Worm (Caenorhabditis elegans) whole organism, dauer: ENCODE measurements around the gene srt-37.
"Not testable (repeated sequence)": the region's sequence is repeated elsewhere in the genome, so short reads cannot be mapped to it uniquely, and the experiment has no call there.

Source experiments
- unc-62 ChIP-seq: sonication (generic microtip); optimal IDR thresholded peaks from 2 replicates; lab custom pipeline; 2017; ENCODE audit warnings: missing biosample characterization, missing genetic modification reagents, missing genetic modification characterization

Gene srt-37

DNA sequence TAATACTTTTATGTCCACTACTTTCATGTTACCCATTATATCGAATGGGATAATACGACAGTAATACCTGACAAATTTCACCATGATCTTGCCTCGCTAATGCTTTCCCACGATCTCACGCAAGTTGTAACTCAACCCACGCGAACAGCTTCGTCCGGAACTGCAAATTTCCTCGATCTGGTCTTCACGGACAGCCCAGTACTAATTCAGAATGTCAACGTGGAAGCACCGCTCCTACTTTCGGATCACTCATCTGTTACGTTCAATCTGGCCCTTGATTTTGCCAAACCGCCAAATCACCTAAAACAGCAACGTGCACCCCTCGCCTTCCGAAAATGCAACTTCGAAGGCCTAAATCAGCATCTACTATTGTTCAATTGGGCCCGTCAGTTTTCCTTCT is 8.2 kb downstream of the srt-37 start:
- TF ChIP-seq unc-62 (GFP tag; lab: Kevin White, UChicago): no peak

DNA sequence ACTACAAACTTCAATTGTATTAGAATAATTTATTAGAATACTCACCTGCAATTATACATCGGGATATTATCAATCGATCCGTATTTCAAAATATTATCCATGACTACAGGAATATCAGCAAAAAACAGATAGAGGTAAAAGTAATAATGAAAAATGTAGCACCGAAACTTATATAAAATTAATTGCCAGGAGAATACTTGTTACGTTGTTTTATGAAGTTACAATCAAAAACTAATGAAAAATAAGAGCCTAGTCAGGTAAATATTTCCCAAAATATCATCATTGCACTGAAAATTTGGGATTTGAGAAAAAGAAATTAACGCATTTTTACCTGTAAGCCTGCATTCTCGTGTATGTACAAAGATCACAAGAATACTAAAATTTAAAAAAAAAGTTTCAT is 10.3 kb downstream of the srt-37 start, which contains the start of gene srt-38:
srt-38 (minus strand) TSS at position 101 of the 400 bp plus-strand sequence.
- not testable (repeated sequence) for TF ChIP-seq unc-62 (GFP tag; lab: Kevin White, UChicago)

DNA sequence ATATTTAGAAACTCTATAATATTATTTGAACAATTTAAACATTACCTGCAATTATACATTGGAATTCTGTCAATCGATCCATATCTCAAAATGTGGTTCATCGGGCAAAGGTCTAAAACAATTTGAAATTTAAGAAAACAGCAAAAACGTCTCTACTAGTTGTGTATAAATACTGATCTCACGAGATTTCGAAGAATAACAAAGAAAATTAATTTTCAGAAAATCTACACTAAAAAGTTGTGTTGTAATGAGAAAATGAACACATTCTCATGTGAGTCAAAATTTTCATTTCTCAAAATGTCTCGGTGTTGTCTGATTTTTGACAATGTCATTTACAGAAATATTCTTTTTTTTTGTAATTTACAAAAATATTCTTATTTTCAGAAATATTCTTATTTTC is 13.4 kb downstream of the srt-37 start, which contains the start of gene srt-36:
srt-36 (minus strand) TSS at position 101 of the 400 bp plus-strand sequence.
- not testable (repeated sequence) for TF ChIP-seq unc-62 (GFP tag; lab: Kevin White, UChicago)

DNA sequence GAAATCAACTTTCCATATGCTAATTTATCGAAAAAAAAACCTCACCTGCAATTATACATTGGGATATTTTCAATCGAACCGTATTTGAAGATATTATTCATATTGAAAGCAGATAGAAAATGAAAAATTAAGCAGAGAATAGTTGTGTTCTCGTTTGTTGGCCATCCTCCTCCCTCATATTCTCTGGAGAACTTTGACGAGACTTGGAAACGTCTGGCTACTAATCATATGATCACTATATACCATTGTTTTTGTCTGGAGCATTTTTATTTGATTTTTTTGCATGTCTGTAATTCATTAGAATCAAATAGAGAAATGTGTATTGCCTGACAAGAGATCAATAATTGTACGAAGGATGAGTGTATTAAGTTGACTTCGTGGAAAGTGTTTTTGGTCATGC is 17.1 kb downstream of the srt-37 start, which contains the start of gene srt-35:
srt-35 (minus strand) TSS at position 101 of the 400 bp plus-strand sequence.
- TF ChIP-seq unc-62 (GFP tag; lab: Kevin White, UChicago): no peak

DNA sequence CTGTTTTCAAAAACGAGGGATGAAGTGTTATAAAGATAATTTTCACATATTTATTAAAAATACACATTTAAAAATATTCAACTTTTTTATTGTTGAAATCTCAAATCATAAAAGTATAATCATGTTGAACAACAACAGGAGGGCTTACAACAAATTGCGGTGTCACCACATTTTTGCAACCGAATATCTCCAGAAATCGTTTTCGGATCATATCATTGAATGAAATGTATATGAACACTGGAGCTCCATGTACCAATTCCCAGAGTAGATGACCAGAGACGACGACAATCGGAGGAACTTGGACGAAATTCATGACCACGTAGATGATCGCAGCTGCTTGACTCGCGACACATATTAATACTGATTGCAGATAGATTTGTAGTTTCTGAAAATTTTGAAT is 20.2 kb downstream of the srt-37 start:
- no peak for TF ChIP-seq unc-62 (GFP tag; lab: Kevin White, UChicago)

DNA sequence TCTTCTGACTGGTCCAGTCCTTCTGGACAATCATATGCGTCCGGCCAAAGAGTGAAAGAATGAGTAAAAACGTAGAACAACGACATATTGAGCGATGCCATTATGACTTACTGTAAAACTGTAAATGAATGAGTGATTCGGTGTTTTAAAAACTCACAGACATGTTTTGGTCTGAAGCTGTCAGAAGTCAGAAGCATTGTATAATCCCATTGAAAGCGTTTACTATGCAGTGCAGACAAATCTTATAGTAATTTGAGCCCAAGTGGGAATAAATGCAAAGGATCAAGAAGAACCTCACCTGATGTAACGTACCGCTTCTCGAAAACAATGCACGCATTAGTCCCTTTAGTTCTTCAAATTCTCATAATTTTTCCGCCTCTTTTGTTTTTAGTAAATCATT is 21.5 kb downstream of the srt-37 start, which contains the start of gene srt-3:
srt-3 (minus strand) TSS at position 101 of the 400 bp plus-strand sequence.
- no peak for TF ChIP-seq unc-62 (GFP tag; lab: Kevin White, UChicago)

DNA sequence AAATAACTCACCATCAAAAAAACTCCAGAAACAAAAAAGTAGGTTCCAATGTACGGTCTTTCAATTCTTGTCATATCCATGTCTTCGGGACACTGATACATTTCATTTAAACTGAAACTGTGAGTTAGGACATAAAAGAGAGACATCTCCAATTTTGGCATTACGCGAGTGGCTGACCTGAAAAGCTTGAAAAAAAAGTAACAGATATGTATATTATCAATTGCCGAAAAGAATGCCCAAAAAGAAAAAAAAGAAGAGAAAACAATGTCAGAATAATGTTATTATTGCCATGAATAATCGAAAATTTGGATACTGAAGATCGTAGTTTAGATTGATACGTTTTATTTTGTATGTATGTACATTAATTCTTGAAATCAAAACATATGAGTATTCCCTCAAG is 25.1 kb downstream of the srt-37 start, which contains the start of gene srt-14:
srt-14 (minus strand) TSS at position 101 of the 400 bp plus-strand sequence.
- no peak for TF ChIP-seq unc-62 (GFP tag; lab: Kevin White, UChicago)

DNA sequence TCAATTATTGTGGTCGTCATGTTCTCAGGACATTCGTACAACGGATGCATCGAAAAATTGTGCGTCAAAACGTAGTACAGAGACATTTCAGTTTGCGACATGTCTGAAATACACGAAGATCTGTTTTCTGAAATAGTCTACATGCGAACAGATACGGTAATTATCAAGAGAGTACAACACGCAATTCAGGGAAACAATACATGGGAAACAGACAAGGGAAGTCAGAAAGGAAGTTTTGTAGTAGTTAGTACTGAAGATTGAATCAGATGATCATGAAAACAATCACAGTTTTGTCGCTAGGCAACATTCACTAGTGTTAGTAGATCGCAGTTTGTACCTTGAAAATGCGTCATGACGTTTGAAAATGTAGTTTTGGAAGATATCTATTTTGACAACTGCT is 31.6 kb downstream of the srt-37 start, which contains the start of gene srt-13:
srt-13 (minus strand) TSS at position 101 of the 400 bp plus-strand sequence.
- no peak for TF ChIP-seq unc-62 (GFP tag; lab: Kevin White, UChicago)

DNA sequence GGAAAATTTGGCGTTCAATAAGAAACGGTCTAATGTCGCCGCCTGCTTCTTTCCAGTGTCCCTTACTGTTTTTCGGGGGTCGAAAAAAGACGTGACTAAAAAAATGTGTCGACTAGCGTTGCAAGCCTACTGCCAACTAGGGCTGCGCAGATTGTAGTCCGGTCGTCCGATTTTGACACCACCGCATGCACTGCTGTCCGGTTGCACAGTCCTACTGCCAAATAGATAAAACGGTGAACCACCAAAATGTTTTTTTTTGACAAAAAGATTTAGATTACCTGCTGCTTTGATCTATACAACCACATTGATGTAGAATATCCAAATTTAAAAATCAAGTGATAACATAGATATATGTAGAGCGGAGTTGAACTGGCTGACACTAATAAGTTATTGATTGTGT is 33.2 kb downstream of the srt-37 start:
- no peak for TF ChIP-seq unc-62 (GFP tag; lab: Kevin White, UChicago)

DNA sequence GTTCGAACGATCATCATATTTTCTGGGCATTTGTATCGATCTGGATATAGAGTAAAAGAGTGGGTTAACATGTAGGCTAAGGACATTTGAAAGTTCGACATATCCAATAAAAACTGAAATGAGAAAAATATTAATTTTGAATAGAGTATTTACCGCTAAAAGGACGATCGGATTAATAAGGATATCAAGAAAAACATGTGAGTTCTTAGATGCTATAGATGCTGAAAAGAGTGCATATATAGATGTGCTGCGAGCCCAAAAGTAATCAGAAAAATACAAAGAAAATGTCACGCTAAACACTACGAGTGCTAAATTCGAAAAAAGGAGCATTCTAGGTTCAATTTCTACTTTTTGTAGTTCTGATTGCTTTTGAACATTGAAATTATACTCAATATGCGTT is 39.2 kb downstream of the srt-37 start, which contains the start of gene srt-12:
srt-12 (minus strand) TSS at position 101 of the 400 bp plus-strand sequence.
- no peak for TF ChIP-seq unc-62 (GFP tag; lab: Kevin White, UChicago)

DNA sequence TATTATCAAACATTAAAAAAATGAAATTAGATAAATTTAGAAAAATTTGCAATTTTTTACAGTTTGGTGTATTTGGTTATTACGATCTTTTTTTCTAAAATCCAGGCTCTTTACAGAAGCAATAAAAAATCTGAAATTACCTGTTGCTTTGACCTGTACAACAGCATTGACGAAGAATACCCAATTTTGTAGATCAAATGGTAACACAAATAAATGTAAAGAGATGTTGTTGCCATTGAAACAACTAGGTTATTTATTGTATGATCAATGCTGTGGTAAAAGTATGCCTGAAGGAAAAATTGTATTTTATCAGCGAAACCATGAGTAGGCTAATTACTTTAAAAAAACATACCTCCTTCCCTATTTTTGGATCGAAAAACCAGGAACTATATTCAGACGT is 40.0 kb downstream of the srt-37 start:
- TF ChIP-seq unc-62 (GFP tag; lab: Kevin White, UChicago): no peak

DNA sequence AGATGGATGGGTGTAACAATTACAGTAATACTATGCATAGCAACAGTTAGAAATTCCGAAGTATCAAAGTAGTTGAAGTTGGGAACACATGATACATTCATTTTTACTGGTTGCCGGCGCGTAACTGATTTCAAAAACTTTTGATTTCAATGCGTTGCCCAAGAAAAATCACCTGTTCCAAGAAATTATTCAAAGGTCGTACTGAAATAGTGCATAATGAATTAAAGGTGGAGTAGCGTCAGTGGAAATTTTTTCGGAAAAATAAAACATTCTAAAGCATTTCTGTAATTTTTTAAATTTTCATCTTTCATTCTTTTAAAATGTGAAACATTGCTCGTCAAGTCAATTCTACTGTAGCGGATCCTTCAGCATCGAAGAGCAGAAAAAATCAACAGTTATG is 41.3 kb downstream of the srt-37 start, which contains the start of gene srh-204:
srh-204 (minus strand) TSS at position 101 of the 400 bp plus-strand sequence.
- TF ChIP-seq unc-62 (GFP tag; lab: Kevin White, UChicago): no peak

DNA sequence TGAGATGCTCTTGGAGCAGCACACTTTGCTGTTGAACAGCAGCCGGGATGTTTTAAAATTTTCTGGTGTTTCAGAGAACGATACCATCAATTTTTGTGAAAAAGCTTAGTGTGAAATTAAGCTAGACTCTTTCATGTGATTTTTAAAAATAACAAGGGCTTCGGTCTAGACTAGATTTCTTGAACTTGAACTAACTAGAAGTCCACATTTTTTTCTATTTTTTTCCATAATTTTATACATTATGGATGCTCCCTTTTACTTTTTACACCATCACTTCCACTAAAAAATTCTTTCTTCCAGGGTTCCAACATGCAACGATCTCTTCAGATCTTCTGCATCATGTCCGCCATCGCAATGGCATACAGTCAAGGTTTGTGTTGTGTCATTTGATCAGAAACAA is 45.5 kb downstream of the srt-37 start, which contains the start of gene nlp-13:
nlp-13 (plus strand) TSS at position 301 of the 400 bp plus-strand sequence.
- TF ChIP-seq unc-62 (GFP tag; lab: Kevin White, UChicago): no peak
